Fruit fly (Drosophila melanogaster) Kc167 (cell line): Measurements from ENCODE around the gene CG6592.

ENCODE experiments used
- Myc ChIP-seq: fragments of >200 bp; optimal IDR thresholded peaks from 2 replicates; lab custom pipeline; 2017; ENCODE audit warnings: missing external identifiers
- Sin3A ChIP-seq: fragments of >200 bp; optimal IDR thresholded peaks from 2 replicates; lab custom pipeline; 2018; ENCODE audit warnings: missing external identifiers
- h ChIP-seq: fragments of >200 bp; optimal IDR thresholded peaks from 3 replicates; lab custom pipeline; 2018; ENCODE audit warnings: missing external identifiers
- insv ChIP-seq: fragments of >200 bp; optimal IDR thresholded peaks from 3 replicates; lab custom pipeline; 2018; ENCODE audit warnings: missing external identifiers
- psq ChIP-seq: fragments of >200 bp; optimal IDR thresholded peaks from 2 replicates; lab custom pipeline; 2017; ENCODE audit warnings: missing external identifiers
- ttk ChIP-seq: sonication (Bioruptor generic); optimal IDR thresholded peaks from 2 replicates; lab custom pipeline; 2017; ENCODE audit warnings: missing external identifiers

dm6 chr3L:6068178-6068577 is 8.7 kb downstream of the CG6592 start:
- TF ChIP-seq ttk (lab: Kevin White, UChicago), result no peak
- TF ChIP-seq Sin3A (lab: Kevin White, UChicago), result no peak
- TF ChIP-seq psq, result no peak
- TF ChIP-seq Myc (lab: Kevin White, UChicago), result no peak
- no peak for TF ChIP-seq h (lab: Kevin White, UChicago)
- no peak for TF ChIP-seq insv
